Fruit fly (Drosophila melanogaster) S2 (cell line): ENCODE measurements around the gene Snoo.

Experiments
- CG8478 ChIP-seq: fragments of >200 bp; optimal IDR thresholded peaks from 2 replicates; lab custom pipeline; 2018
- CTCF ChIP-seq, 2 experiments: fragments of >200 bp; optimal IDR thresholded peaks; 2 replicates each; lab custom pipeline; 2018

- TF ChIP-seq CG8478 (lab: Kevin White, UChicago): no peak
- TF ChIP-seq CTCF (optimal IDR thresholded peaks at IDR 0.05; lab: Kevin White, UChicago): no peak
Measured at dm6 chr2L:7990720-7991119, 6.7 kb upstream of the Snoo start.
